Fruit fly (Drosophila melanogaster) whole organism, prepupa: ENCODE results near the gene cdi.

Experiments
- CG6808 ChIP-seq: fragments of 200-800 bp; sonication (Bioruptor generic); optimal IDR thresholded peaks from 3 replicates; lab custom pipeline; 2017; ENCODE audit warnings: missing biosample characterization, missing genetic modification characterization, mild to moderate bottlenecking, moderate library complexity, missing genetic modification reagents
- CG9139 ChIP-seq: fragments of 200-800 bp; sonication (Bioruptor generic); optimal IDR thresholded peaks from 3 replicates; lab custom pipeline; 2017; ENCODE audit warnings: missing biosample characterization, mild to moderate bottlenecking, missing genetic modification characterization
- Hr39 ChIP-seq: fragments of 200-800 bp; sonication (Bioruptor generic); optimal IDR thresholded peaks from 2 replicates; lab custom pipeline; 2016; ENCODE audit warnings: missing biosample characterization, missing genetic modification characterization

- TF ChIP-seq Hr39 (GFP tag; lab: Kevin White, UChicago): no peak
- peak; percentile 2 for TF ChIP-seq CG9139 (GFP tag; lab: Kevin White, UChicago)
- TF ChIP-seq CG6808: no peak
These were observed 37.2 kb downstream of the cdi start for dm6 chr3R:19056884-19057283.
